Fruit fly (Drosophila melanogaster) whole organism, embryonic: Measurements from ENCODE around the gene CG3277.

ENCODE experiments used
- Asciz ChIP-seq: fragments of 200-800 bp; sonication (Bioruptor generic); optimal IDR thresholded peaks from 2 replicates; lab custom pipeline; 2017; ENCODE audit warnings: missing biosample characterization, mild to moderate bottlenecking, missing genetic modification characterization, missing genetic modification reagents
- CG11560 ChIP-seq: fragments of 200-800 bp; sonication (Bioruptor generic); IDR thresholded peaks from 3 replicates; pipeline ENCODE4 v1.3.6; 2022; ENCODE audit warnings: missing biosample characterization, missing genetic modification characterization
- CG12299 ChIP-seq: fragments of 200-800 bp; sonication (Bioruptor generic); optimal IDR thresholded peaks from 2 replicates; lab custom pipeline; 2018; ENCODE audit warnings: missing biosample characterization, mild to moderate bottlenecking, missing genetic modification characterization
- CG13775 ChIP-seq: fragments of 200-800 bp; sonication (Bioruptor generic); optimal IDR thresholded peaks from 3 replicates; lab custom pipeline; 2017; ENCODE audit warnings: missing biosample characterization, mild to moderate bottlenecking, missing genetic modification characterization
- CG1603 ChIP-seq: fragments of 200-800 bp; sonication (Bioruptor generic); optimal IDR thresholded peaks from 2 replicates; lab custom pipeline; 2019; ENCODE audit warnings: missing biosample characterization, mild to moderate bottlenecking, missing genetic modification characterization, moderate library complexity
- CG17829 ChIP-seq: fragments of 200-800 bp; optimal IDR thresholded peaks from 2 replicates; lab custom pipeline; 2019; ENCODE audit warnings: missing biosample characterization, mild to moderate bottlenecking, missing genetic modification characterization, moderate library complexity
- CG1792 ChIP-seq: fragments of 200-800 bp; sonication (Bioruptor generic); optimal IDR thresholded peaks from 2 replicates; lab custom pipeline; 2016; ENCODE audit warnings: missing biosample characterization, missing genetic modification characterization
- CG31224 ChIP-seq: fragments of 200-800 bp; sonication (Bioruptor generic); IDR thresholded peaks from 2 replicates; pipeline ENCODE4 v1.3.6; 2022; ENCODE audit warnings: missing biosample characterization, missing genetic modification characterization
- CG31441 ChIP-seq: fragments of 200-800 bp; sonication (Bioruptor generic); IDR thresholded peaks from 2 replicates; pipeline ENCODE4 v1.3.6; 2022; ENCODE audit warnings: missing biosample characterization, missing genetic modification characterization
- CG32767 ChIP-seq: fragments of 200-800 bp; sonication (Bioruptor generic); IDR thresholded peaks from 2 replicates; pipeline ENCODE4 v1.3.6; 2022; ENCODE audit warnings: missing biosample characterization, missing genetic modification characterization
- CG33213 ChIP-seq: fragments of 200-800 bp; sonication (Bioruptor generic); optimal IDR thresholded peaks from 3 replicates; lab custom pipeline; 2016; ENCODE audit warnings: missing biosample characterization, missing genetic modification characterization
- CG4424 ChIP-seq: fragments of 200-800 bp; sonication (Bioruptor generic); optimal IDR thresholded peaks from 3 replicates; lab custom pipeline; 2016; ENCODE audit warnings: missing biosample characterization, missing genetic modification characterization
- CG6175 ChIP-seq: fragments of 200-800 bp; sonication (Bioruptor generic); IDR thresholded peaks from 3 replicates; pipeline ENCODE4 v1.3.6; 2022; ENCODE audit warnings: missing biosample characterization, missing genetic modification characterization
- CG6254 ChIP-seq: fragments of 200-800 bp; sonication (Bioruptor generic); optimal IDR thresholded peaks from 3 replicates; lab custom pipeline; 2017; ENCODE audit warnings: mild to moderate bottlenecking, missing biosample characterization, missing genetic modification reagents, missing genetic modification characterization
- CG7963 ChIP-seq: fragments of 200-800 bp; sonication (Bioruptor generic); IDR thresholded peaks from 3 replicates; pipeline ENCODE4 v1.3.6; 2022; ENCODE audit warnings: missing biosample characterization, missing genetic modification characterization; ENCODE audit not compliant: partially characterized antibody
- CG9727 ChIP-seq: fragments of 200-800 bp; sonication (Bioruptor generic); optimal IDR thresholded peaks from 3 replicates; lab custom pipeline; 2017; ENCODE audit warnings: missing biosample characterization, mild to moderate bottlenecking, missing genetic modification characterization
- Elba2 ChIP-seq: fragments of 200-800 bp; sonication (Bioruptor generic); optimal IDR thresholded peaks from 3 replicates; lab custom pipeline; 2016; ENCODE audit warnings: missing biosample characterization, missing genetic modification characterization
- Gug ChIP-seq: fragments of 200-800 bp; sonication (Bioruptor generic); IDR thresholded peaks from 4 replicates; pipeline ENCODE4 v1.3.6; 2022; ENCODE audit warnings: missing biosample characterization, missing genetic modification characterization
- Hr3 ChIP-seq: fragments of 200-800 bp; sonication (Bioruptor generic); optimal IDR thresholded peaks from 3 replicates; lab custom pipeline; 2016; ENCODE audit warnings: missing biosample characterization, missing genetic modification characterization
- Jarid2 ChIP-seq: fragments of 200-800 bp; sonication (Bioruptor generic); optimal IDR thresholded peaks from 3 replicates; lab custom pipeline; 2017; ENCODE audit warnings: mild to moderate bottlenecking, missing biosample characterization, missing genetic modification reagents, missing genetic modification characterization
- MESR4 ChIP-seq: fragments of 200-800 bp; sonication (Bioruptor generic); optimal IDR thresholded peaks from 2 replicates; lab custom pipeline; 2018; ENCODE audit warnings: missing biosample characterization, mild to moderate bottlenecking, missing genetic modification characterization, moderate library complexity
- NFAT ChIP-seq: fragments of 200-800 bp; sonication (Bioruptor generic); IDR thresholded peaks from 2 replicates; pipeline ENCODE4 v1.3.6; 2022; ENCODE audit warnings: missing biosample characterization, missing genetic modification characterization
- Ravus ChIP-seq: fragments of 200-800 bp; sonication (Bioruptor generic); IDR thresholded peaks from 2 replicates; pipeline ENCODE4 v1.3.6; 2022; ENCODE audit warnings: missing biosample characterization, missing genetic modification characterization
- Rx ChIP-seq: fragments of 200-800 bp; sonication (Bioruptor generic); IDR thresholded peaks from 2 replicates; pipeline ENCODE4 v1.3.6; 2022; ENCODE audit warnings: missing biosample characterization, missing genetic modification characterization
- Stat92E ChIP-seq, 3 experiments: fragments of >200 bp in 2 of 3; fragments of 200-800 bp in 1 of 3; sonication (Bioruptor generic) in 1 of 3; optimal IDR thresholded peaks; 2 replicates each; lab custom pipeline; 2017 to 2019; ENCODE audit warnings: missing biosample characterization in 3 of 3, missing genetic modification characterization in 3 of 3, mild to moderate bottlenecking in 1 of 3, moderate library complexity in 1 of 3
- bowl ChIP-seq: fragments of 200-800 bp; sonication (Bioruptor generic); IDR thresholded peaks from 2 replicates; pipeline ENCODE4 v1.3.6; 2022; ENCODE audit warnings: missing biosample characterization, missing genetic modification characterization
- cato ChIP-seq: fragments of 200-800 bp; sonication (Bioruptor generic); optimal IDR thresholded peaks from 2 replicates; lab custom pipeline; 2016; ENCODE audit warnings: missing biosample characterization, missing genetic modification characterization, borderline replicate concordance
- ci ChIP-seq: fragments of 200-800 bp; sonication (Bioruptor generic); IDR thresholded peaks from 3 replicates; pipeline ENCODE4 v1.3.6; 2022; ENCODE audit warnings: missing biosample characterization, missing genetic modification characterization
- crp ChIP-seq, 2 experiments: fragments of 200-800 bp; sonication (Bioruptor generic); optimal IDR thresholded peaks; 2 replicates in 1 of 2; 3 replicates in 1 of 2; lab custom pipeline; 2017; ENCODE audit warnings: missing biosample characterization in 2 of 2, missing genetic modification characterization in 2 of 2, mild to moderate bottlenecking in 1 of 2, moderate library complexity in 1 of 2
- dmrt11E ChIP-seq: fragments of 200-800 bp; sonication (Bioruptor generic); optimal IDR thresholded peaks from 3 replicates; lab custom pipeline; 2018; ENCODE audit warnings: missing biosample characterization, mild to moderate bottlenecking, missing genetic modification characterization, moderate library complexity
- dmrt99B ChIP-seq: fragments of 200-800 bp; sonication (Bioruptor generic); optimal IDR thresholded peaks from 2 replicates; lab custom pipeline; 2018; ENCODE audit warnings: missing biosample characterization, mild to moderate bottlenecking, missing genetic modification characterization, moderate library complexity
- dpn ChIP-seq, 2 experiments: fragments of 200-800 bp; sonication (Bioruptor generic); optimal IDR thresholded peaks; 3 replicates each; lab custom pipeline; 2016; ENCODE audit warnings: missing biosample characterization in 2 of 2, missing genetic modification characterization in 2 of 2
- dysf ChIP-seq: fragments of 200-800 bp; sonication (Bioruptor generic); IDR thresholded peaks from 3 replicates; pipeline ENCODE4 v1.3.6; 2022; ENCODE audit warnings: missing biosample characterization, missing genetic modification characterization
- en ChIP-seq: fragments of 200-800 bp; sonication (Bioruptor generic); optimal IDR thresholded peaks from 2 replicates; lab custom pipeline; 2016; ENCODE audit warnings: missing biosample characterization, missing genetic modification characterization
- fd102C ChIP-seq: fragments of 200-800 bp; sonication (Bioruptor generic); optimal IDR thresholded peaks from 2 replicates; lab custom pipeline; 2018; ENCODE audit warnings: missing biosample characterization, mild to moderate bottlenecking, missing genetic modification characterization, moderate library complexity
- gcm2 ChIP-seq: fragments of 200-800 bp; sonication (Bioruptor generic); optimal IDR thresholded peaks from 2 replicates; lab custom pipeline; 2016; ENCODE audit warnings: missing biosample characterization, missing genetic modification characterization
- grau ChIP-seq: fragments of 200-800 bp; optimal IDR thresholded peaks from 3 replicates; lab custom pipeline; 2019; ENCODE audit warnings: missing biosample characterization, mild to moderate bottlenecking, missing genetic modification characterization, moderate library complexity
- gt ChIP-seq: fragments of 200-800 bp; sonication (Bioruptor generic); IDR thresholded peaks from 2 replicates; pipeline ENCODE4 v1.3.6; 2022; ENCODE audit warnings: missing biosample characterization, missing genetic modification characterization
- h ChIP-seq: fragments of >200 bp; optimal IDR thresholded peaks from 2 replicates; lab custom pipeline; 2017
- ham ChIP-seq: fragments of 200-800 bp; sonication (Bioruptor generic); IDR thresholded peaks from 2 replicates; pipeline ENCODE4 v1.3.6; 2022; ENCODE audit warnings: missing biosample characterization, missing genetic modification characterization
- hth ChIP-seq: fragments of >200 bp; optimal IDR thresholded peaks from 2 replicates; lab custom pipeline; 2017; ENCODE audit warnings: inconsistent platforms
- jigr1 ChIP-seq: fragments of 200-800 bp; sonication (Bioruptor generic); IDR thresholded peaks from 3 replicates; pipeline ENCODE4 v1.3.6; 2022; ENCODE audit warnings: missing biosample characterization, missing genetic modification characterization
- lbe ChIP-seq: fragments of 200-800 bp; sonication (Bioruptor generic); optimal IDR thresholded peaks from 2 replicates; lab custom pipeline; 2016; ENCODE audit warnings: missing biosample characterization, mild to moderate bottlenecking, missing genetic modification characterization
- pita ChIP-seq: fragments of 200-800 bp; sonication (Bioruptor generic); optimal IDR thresholded peaks from 2 replicates; lab custom pipeline; 2017; ENCODE audit warnings: missing biosample characterization, mild to moderate bottlenecking, missing genetic modification characterization
- pnt ChIP-seq: fragments of 200-800 bp; sonication (Bioruptor generic); optimal IDR thresholded peaks from 3 replicates; lab custom pipeline; 2016; ENCODE audit warnings: missing biosample characterization, missing genetic modification characterization
- psq ChIP-seq: fragments of 200-800 bp; sonication (Bioruptor generic); optimal IDR thresholded peaks from 2 replicates; lab custom pipeline; 2017; ENCODE audit warnings: missing biosample characterization, missing genetic modification characterization
- run ChIP-seq: fragments of 200-800 bp; sonication (Bioruptor generic); optimal IDR thresholded peaks from 3 replicates; lab custom pipeline; 2018; ENCODE audit warnings: missing biosample characterization, mild to moderate bottlenecking, missing genetic modification characterization
- sens-2 ChIP-seq: fragments of 200-800 bp; sonication (Bioruptor generic); IDR thresholded peaks from 2 replicates; pipeline ENCODE4 v1.3.6; 2022; ENCODE audit warnings: missing biosample characterization, missing genetic modification characterization
- sisA ChIP-seq: fragments of 200-800 bp; sonication (Bioruptor generic); IDR thresholded peaks from 2 replicates; pipeline ENCODE4 v1.3.6; 2022; ENCODE audit warnings: missing biosample characterization, missing genetic modification characterization
- sr ChIP-seq: fragments of 200-800 bp; sonication (Bioruptor generic); IDR thresholded peaks from 3 replicates; pipeline ENCODE4 v1.3.6; 2022; ENCODE audit warnings: missing biosample characterization, missing genetic modification characterization
- usp ChIP-seq: fragments of >200 bp; optimal IDR thresholded peaks from 2 replicates; lab custom pipeline; 2017; ENCODE audit warnings: missing biosample characterization, missing genetic modification characterization

Gene CG3277

DNA sequence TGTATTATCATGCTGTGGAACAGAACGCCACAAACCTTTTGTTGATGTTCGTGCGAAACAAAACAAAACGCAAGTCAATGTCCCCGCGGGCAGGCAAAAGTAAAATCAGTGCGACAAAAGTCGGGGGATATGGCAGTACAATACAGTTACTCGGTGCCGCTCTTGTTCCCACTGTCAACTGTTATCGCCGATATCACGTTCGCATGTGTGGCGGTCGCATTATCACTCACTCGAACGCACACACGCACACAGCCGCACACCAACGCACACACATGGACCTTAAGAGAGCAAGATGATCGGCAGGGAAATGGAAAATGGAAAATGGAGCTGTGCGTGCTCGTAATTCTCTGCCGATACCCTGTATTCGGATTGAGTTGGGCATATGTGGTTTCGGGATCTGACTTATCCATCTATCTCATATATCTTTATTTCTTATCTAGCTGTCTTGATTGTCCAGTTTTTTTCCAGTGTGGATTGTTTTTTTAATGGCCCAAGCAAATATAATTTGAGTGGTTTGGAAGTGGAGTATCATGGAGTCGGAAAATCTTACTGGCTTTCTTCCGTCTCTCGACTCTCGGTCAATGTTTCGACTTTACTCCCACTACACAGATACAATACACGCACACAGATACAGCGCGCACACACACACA, 34.8 kb downstream of the CG3277 start (continued):
- TF ChIP-seq dpn (GFP tag; optimal IDR thresholded peaks at IDR 0.05; lab: Kevin White, UChicago), result peak; percentile 77 to 82
- TF ChIP-seq CG33213, result peak; percentile 75
- peak; percentile 52 for TF ChIP-seq psq (GFP tag; lab: Kevin White, UChicago)
- TF ChIP-seq lbe (GFP tag; lab: Kevin White, UChicago), result no peak
- TF ChIP-seq usp, result no peak
- peak; percentile 42; the same call in 1 of the 2 replicates for TF ChIP-seq sens-2 (GFP tag; lab: Robert Waterston, UW)
- TF ChIP-seq CG7963 (GFP tag; lab: Robert Waterston, UW), result no peak
- no peak for TF ChIP-seq Ravus (GFP tag; lab: Robert Waterston, UW)
- TF ChIP-seq CG4424 (GFP tag; lab: Kevin White, UChicago), result peak; percentile 91
- TF ChIP-seq h (lab: Kevin White, UChicago), result no peak
- TF ChIP-seq hth (lab: Kevin White, UChicago), result no peak
- TF ChIP-seq crp (GFP tag; optimal IDR thresholded peaks at IDR 0.05; lab: Kevin White, UChicago), result peak in 1 of 2 experiments; percentile 43
- peak; percentile 67 for TF ChIP-seq gt (GFP tag; lab: Robert Waterston, UW)
- TF ChIP-seq CG1792, result peak; percentile 63
- TF ChIP-seq CG11560 (tag; lab: Robert Waterston, UW), result no peak
- no peak for TF ChIP-seq pita
- peak; percentile 91 for TF ChIP-seq sisA
- peak; percentile 71 for TF ChIP-seq en
- peak; percentile 72 for TF ChIP-seq dysf (GFP tag; lab: Robert Waterston, UW)
- TF ChIP-seq dmrt11E, result peak; percentile 84
- TF ChIP-seq Gug (GFP tag; lab: Robert Waterston, UW), result peak; percentile 75; the same call in 3 of the 4 replicates
- no peak for TF ChIP-seq NFAT (GFP tag; lab: Robert Waterston, UW)
- peak; percentile 8 for TF ChIP-seq Jarid2 (GFP tag; lab: Kevin White, UChicago)
- peak; percentile 52 for TF ChIP-seq CG9727 (GFP tag; lab: Kevin White, UChicago)
- no peak for TF ChIP-seq ham (GFP tag; lab: Robert Waterston, UW)
- peak; percentile 79 for TF ChIP-seq Rx (GFP tag; lab: Robert Waterston, UW)
- TF ChIP-seq CG13775 (GFP tag; lab: Kevin White, UChicago), result peak; percentile 25
- TF ChIP-seq ci (GFP tag; lab: Robert Waterston, UW), result peak; percentile 94
- no peak for TF ChIP-seq grau (tag; lab: Kevin White, UChicago)
- no peak for TF ChIP-seq CG12299 (tag; lab: Kevin White, UChicago)
- no peak for TF ChIP-seq fd102C (GFP tag; lab: Kevin White, UChicago)
- TF ChIP-seq CG31441 (GFP tag; lab: Robert Waterston, UW), result peak; percentile 84
- TF ChIP-seq CG32767 (GFP tag; lab: Robert Waterston, UW), result peak; percentile 63; the same call in 1 of the 2 replicates
- TF ChIP-seq Elba2 (GFP tag; lab: Kevin White, UChicago), result no peak
- peak; percentile 89 for TF ChIP-seq pnt
- no peak for TF ChIP-seq gcm2 (GFP tag; lab: Kevin White, UChicago)
- TF ChIP-seq run (tag; lab: Kevin White, UChicago), result peak; percentile 40
- TF ChIP-seq jigr1 (GFP tag; lab: Robert Waterston, UW), result peak; percentile 70; the same call in 2 of the 3 replicates
- no peak for TF ChIP-seq CG6175 (GFP tag; lab: Robert Waterston, UW)
- TF ChIP-seq cato (GFP tag; lab: Kevin White, UChicago), result peak; percentile 81
- TF ChIP-seq CG1603 (tag; lab: Kevin White, UChicago), result peak; percentile 93
- peak; percentile 87 for TF ChIP-seq CG17829 (tag; lab: Kevin White, UChicago)
- peak in 1 of 3 experiments; percentile 50 for TF ChIP-seq Stat92E (GFP tag; optimal IDR thresholded peaks at IDR 0.05; lab: Kevin White, UChicago)
- no peak for TF ChIP-seq CG31224
- peak; percentile 87 for TF ChIP-seq Hr3 (GFP tag; lab: Kevin White, UChicago)
- TF ChIP-seq MESR4 (GFP tag; lab: Kevin White, UChicago), result peak; percentile 2
- no peak for TF ChIP-seq sr (GFP tag; lab: Robert Waterston, UW)
- TF ChIP-seq bowl, result no peak
- peak; percentile 73 for TF ChIP-seq CG6254 (GFP tag; lab: Kevin White, UChicago)
- TF ChIP-seq dmrt99B (tag; lab: Kevin White, UChicago), result peak; percentile 81
- TF ChIP-seq Asciz (GFP tag; lab: Kevin White, UChicago), result peak; percentile 77
